Worm (Caenorhabditis elegans) whole organism, L2 larva: Measurements from ENCODE around the gene C35C5.8.

Experiments used
- ama-1 ChIP-seq: fragments of 150-350 bp; optimal IDR thresholded peaks from 2 replicates; lab custom pipeline; 2018; ENCODE audit warnings: inconsistent platforms
- fos-1 ChIP-seq: fragments of 150-350 bp; optimal IDR thresholded peaks from 2 replicates; lab custom pipeline; 2014; ENCODE audit warnings: missing biosample characterization, missing genetic modification characterization
- lsy-2 ChIP-seq, 2 experiments: fragments of 150-350 bp in 1 of 2; sonication (generic microtip) in 1 of 2; optimal IDR thresholded peaks; 2 replicates each; lab custom pipeline; 2014 to 2017; ENCODE audit warnings: missing biosample characterization in 2 of 2, missing genetic modification characterization in 2 of 2
- nhr-11 ChIP-seq: fragments of 150-350 bp; optimal IDR thresholded peaks from 2 replicates; lab custom pipeline; 2014; ENCODE audit warnings: missing biosample characterization, missing genetic modification characterization
- nhr-12 ChIP-seq: fragments of 150-350 bp; optimal IDR thresholded peaks from 2 replicates; lab custom pipeline; 2014; ENCODE audit warnings: missing biosample characterization, missing genetic modification characterization
- nhr-21 ChIP-seq: fragments of 150-350 bp; optimal IDR thresholded peaks from 2 replicates; lab custom pipeline; 2014; ENCODE audit warnings: missing biosample characterization, missing genetic modification characterization
- nhr-237 ChIP-seq: fragments of 150-350 bp; optimal IDR thresholded peaks from 2 replicates; lab custom pipeline; 2014; ENCODE audit warnings: missing biosample characterization, missing genetic modification characterization
- snpc-4 ChIP-seq: fragments of 150-350 bp; optimal IDR thresholded peaks from 2 replicates; lab custom pipeline; 2014; ENCODE audit warnings: missing biosample characterization, missing genetic modification characterization
- unc-39 ChIP-seq: fragments of 150-350 bp; optimal IDR thresholded peaks from 2 replicates; lab custom pipeline; 2014; ENCODE audit warnings: missing biosample characterization, missing genetic modification characterization
- unc-62 ChIP-seq: fragments of 150-350 bp; optimal IDR thresholded peaks from 2 replicates; lab custom pipeline; 2014; ENCODE audit warnings: missing biosample characterization, missing genetic modification reagents, missing genetic modification characterization
- zag-1 ChIP-seq: fragments of 150-350 bp; optimal IDR thresholded peaks from 2 replicates; lab custom pipeline; 2014; ENCODE audit warnings: missing biosample characterization, missing genetic modification characterization
- ztf-11 ChIP-seq: sonication (generic microtip); optimal IDR thresholded peaks from 2 replicates; lab custom pipeline; 2017; ENCODE audit warnings: missing biosample characterization, missing genetic modification characterization

ce11 chrX:11499738-11500137 lies 33.7 kb upstream of the C35C5.8 start, which contains the start of gene T25C12.3:
- TF ChIP-seq nhr-237 (no peak), ztf-11 (tag; lab: Kevin White, UChicago) (no peak), ama-1 (lab: Kevin White, UChicago) (no peak), zag-1 (tag; lab: Kevin White, UChicago) (no peak), nhr-11 (tag; lab: Kevin White, UChicago) (no peak), unc-62 (GFP tag; lab: Kevin White, UChicago) (no peak), unc-39 (no peak), fos-1 (tag; lab: Kevin White, UChicago) (peak; percentile 55), nhr-21 (tag; lab: Kevin White, UChicago) (no peak), lsy-2 (tag; optimal IDR thresholded peaks at IDR 0.05; lab: Kevin White, UChicago) (no peak), nhr-12 (tag; lab: Kevin White, UChicago) (no peak), snpc-4 (tag; lab: Kevin White, UChicago) (no peak)
